Worm (Caenorhabditis elegans): ENCODE data around the gene Y51A2A.5.
"Not testable (repeated sequence)": the region's sequence is repeated elsewhere in the genome, so short reads cannot be mapped to it uniquely, and the experiment has no call there.

Y51A2A.5 gene

DNA sequence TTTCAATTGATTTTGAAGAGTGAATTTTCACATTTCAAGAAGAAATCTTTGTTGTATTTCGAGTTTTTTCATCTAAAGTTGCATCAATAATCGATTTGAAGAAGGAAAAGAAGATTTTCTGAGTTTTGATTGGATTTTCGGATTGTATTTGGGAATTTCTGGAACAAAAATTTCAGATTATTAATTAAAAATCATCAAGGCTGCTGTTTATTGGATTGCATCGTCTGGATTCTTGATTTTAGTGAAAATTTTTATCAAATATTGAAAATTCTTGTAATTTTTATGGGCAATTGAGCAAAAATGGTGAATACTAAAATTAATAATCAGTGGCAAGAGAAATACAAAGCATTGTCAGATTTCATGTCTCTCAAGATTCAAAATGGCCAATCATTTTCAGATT is at the start of gene Y51A2A.5:
Gene Y51A2A.5 (plus strand): TSS at position 301 of the 400 bp plus-strand sequence.
- TF ChIP-seq W03F9.2 (tag; optimal IDR thresholded peaks at IDR 0.05), result no peak
- TF ChIP-seq him-1 (tag; optimal IDR thresholded peaks at IDR 0.05), result no peak
- no peak for TF ChIP-seq dao-5 (tag; optimal IDR thresholded peaks at IDR 0.05)

DNA sequence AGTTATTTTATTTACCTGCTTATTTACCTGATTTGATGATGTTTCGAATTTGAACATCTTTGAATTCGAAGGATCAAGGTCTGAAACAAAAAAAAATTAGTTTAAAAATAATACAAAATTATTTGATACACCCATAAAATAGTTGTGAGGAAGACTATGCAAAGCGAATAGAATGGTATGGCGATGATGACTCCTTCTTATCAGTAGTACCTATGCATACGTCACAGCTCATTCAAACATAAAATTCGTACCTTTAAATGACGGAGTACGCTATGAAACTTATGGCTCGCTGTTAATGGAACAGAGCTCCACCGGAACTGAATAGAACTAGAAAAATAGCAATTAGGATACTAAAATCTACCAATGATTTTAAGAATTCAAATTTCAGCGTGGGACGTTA is 46.4 kb upstream of the Y51A2A.5 start, which contains the start of gene R10E8.1:
Gene R10E8.1 (minus strand): TSS at position 178 of the 400 bp plus-strand sequence.
- TF ChIP-seq W03F9.2 (tag; optimal IDR thresholded peaks at IDR 0.05), result no peak
- no peak for TF ChIP-seq dao-5 (tag; optimal IDR thresholded peaks at IDR 0.05)

DNA sequence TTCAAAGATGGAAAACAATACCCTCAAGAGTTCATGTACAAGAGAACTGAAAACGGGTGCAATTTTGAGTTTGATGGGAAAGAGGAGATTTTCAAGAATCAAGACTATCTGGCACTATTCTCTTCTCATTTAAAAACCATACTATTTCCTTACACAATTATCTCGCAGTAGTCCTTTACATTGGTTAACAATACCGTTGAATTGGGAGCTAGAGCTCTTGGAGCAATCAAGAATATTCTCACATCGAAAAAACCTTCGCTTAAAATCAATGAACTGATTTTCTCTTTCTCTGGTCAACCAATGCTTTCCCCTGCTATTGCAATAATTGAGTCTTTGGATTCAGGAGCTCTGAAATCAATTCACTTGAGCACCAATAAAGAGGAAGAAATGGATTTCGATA is 45.1 kb upstream of the Y51A2A.5 start, which contains the start of gene R10E8.2:
Gene R10E8.2 (plus strand): TSS at position 301 of the 400 bp plus-strand sequence.
- TF ChIP-seq dao-5 (tag; optimal IDR thresholded peaks at IDR 0.05) (no peak), W03F9.2 (tag; optimal IDR thresholded peaks at IDR 0.05) (no peak), him-1 (tag; optimal IDR thresholded peaks at IDR 0.05) (no peak)

DNA sequence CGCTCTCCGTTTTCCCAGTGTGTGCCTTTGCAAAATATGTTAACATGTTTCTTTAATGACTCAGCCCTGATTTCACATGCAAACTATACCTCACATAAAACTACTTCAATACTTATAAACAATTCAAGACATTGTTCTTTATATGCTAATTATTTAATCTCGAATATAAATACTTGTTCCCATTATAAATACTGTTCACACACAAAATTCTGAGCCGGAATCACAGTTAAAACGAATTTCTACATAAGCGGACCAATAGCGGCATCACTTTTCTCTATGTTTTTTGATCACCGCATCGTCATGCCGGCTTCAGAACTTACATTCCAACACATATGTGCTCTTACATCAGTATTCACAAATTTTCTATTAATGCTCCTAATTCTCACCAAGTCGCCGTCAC is 44.1 kb upstream of the Y51A2A.5 start, which contains the start of gene R10E8.5:
Gene R10E8.5 (plus strand): TSS at position 301 of the 400 bp plus-strand sequence.
- TF ChIP-seq dao-5 (tag; optimal IDR thresholded peaks at IDR 0.05), result no peak
- TF ChIP-seq W03F9.2 (tag; optimal IDR thresholded peaks at IDR 0.05), result no peak
- TF ChIP-seq him-1 (tag; optimal IDR thresholded peaks at IDR 0.05), result no peak

DNA sequence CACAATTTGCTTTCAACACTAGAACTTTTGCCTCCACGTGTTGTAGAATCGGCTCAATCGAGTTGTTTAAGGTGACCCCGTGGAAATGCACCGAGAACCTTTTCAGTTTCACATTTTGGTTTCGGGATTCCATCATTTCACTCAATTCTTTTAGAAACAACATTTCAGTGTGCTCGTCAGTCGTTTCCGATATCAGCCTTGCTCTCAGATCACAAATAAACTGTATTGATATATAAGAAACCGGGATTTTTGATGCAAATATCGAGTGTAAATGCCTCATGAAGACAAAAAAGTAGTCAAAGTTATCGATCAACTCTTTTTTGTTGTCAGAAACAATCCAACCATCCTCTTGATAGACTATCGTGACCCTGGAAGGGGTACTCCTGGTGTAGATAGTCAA is 33.1 kb upstream of the Y51A2A.5 start:
- TF ChIP-seq dao-5 (tag; optimal IDR thresholded peaks at IDR 0.05) (no peak), him-1 (tag; optimal IDR thresholded peaks at IDR 0.05) (no peak), W03F9.2 (tag; optimal IDR thresholded peaks at IDR 0.05) (no peak)

DNA sequence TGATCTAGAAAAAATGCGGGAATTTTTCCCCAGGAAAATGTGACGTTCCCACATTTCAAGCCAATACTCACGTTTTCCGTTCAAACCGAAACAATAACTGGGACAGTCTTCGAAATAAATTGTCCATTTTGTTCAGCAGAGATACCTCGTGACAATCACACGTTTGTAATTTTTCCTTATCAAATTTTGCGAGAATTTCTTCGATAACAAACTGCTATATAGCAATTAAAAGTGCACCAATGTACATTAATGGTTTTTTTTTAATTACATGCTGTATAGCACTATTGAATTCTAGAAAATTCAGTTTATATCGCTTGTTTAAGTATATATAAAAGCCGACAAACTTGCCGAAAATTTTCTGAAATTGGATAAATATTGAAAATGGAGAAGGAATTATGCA is 32.4 kb upstream of the Y51A2A.5 start, which contains the start of gene R10E8.6:
Gene R10E8.6 (minus strand): TSS at position 154 of the 400 bp plus-strand sequence.
- TF ChIP-seq dao-5 (tag; optimal IDR thresholded peaks at IDR 0.05), result no peak

DNA sequence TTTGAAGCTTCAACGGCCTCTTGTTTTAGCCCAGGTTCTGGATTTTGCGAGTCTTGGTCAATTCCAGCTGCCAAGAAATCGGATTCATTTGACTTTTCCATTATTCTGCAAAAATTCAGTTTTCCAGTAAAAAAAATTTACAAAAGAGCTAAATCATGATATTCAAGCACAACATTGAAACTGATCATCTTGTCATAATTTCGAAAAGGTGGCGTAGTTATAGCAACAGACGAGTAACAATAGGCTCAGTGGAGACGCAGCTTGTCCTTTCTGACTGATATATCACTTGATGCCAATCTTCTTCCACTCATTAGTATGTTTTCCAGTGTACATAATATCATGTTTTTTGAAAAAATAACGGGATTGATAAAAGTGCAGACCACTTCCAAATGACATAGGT is 29.9 kb upstream of the Y51A2A.5 start, which contains the start of gene fbxa-213:
Gene fbxa-213 (minus strand): TSS at position 101 of the 400 bp plus-strand sequence.
- no peak for TF ChIP-seq him-1 (tag; optimal IDR thresholded peaks at IDR 0.05)
- no peak for TF ChIP-seq dao-5 (tag; optimal IDR thresholded peaks at IDR 0.05)
- TF ChIP-seq W03F9.2 (tag; optimal IDR thresholded peaks at IDR 0.05), result no peak

DNA sequence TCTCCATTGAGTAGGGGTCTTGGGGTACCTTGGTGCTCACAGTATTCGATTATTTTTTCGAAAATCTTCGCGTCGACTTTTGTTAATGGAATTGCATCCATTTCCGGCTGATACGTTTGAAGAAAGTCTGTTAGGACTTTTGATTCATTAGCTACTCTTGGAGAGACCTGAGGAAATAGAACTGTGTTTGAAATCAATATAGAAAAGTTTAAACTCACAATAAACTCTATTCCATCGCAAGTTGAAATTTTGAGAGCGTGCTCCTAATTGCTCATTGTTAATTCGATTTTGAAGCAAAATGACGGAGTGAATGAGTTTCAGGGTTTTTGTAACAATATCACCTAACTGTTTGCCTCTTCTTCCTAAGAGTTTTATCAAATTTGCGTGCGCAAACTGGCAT is 28.7 kb upstream of the Y51A2A.5 start, which contains the start of gene skr-6:
Gene skr-6 (minus strand): TSS at position 101 of the 400 bp plus-strand sequence.
- TF ChIP-seq dao-5 (tag; optimal IDR thresholded peaks at IDR 0.05) (no peak), W03F9.2 (tag; optimal IDR thresholded peaks at IDR 0.05) (no peak), him-1 (tag; optimal IDR thresholded peaks at IDR 0.05) (no peak)

DNA sequence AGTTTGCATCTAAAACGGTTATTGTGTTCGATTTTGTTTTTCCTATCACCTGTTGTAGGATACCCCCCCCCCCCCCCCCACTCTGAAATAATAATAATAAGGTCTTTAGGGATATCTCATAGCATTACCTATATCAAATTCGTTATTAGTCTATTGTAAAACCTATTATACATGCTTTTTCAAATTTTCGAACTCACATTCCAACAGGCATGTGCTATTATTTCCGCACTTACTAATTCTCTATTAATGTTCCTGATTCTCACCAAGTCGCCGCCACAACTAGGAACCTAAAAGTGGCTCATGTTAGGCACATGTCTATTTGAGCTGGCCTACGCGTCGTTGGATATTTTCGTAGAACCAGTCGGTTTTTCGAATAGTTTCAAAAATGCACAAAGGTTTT is 28.2 kb upstream of the Y51A2A.5 start, which contains the start of gene Y37H2C.4:
Gene Y37H2C.4 (plus strand): TSS at position 301 of the 400 bp plus-strand sequence.
- no peak for TF ChIP-seq W03F9.2 (tag; optimal IDR thresholded peaks at IDR 0.05)
- TF ChIP-seq him-1 (tag; optimal IDR thresholded peaks at IDR 0.05), result no peak
- no peak for TF ChIP-seq dao-5 (tag; optimal IDR thresholded peaks at IDR 0.05)

DNA sequence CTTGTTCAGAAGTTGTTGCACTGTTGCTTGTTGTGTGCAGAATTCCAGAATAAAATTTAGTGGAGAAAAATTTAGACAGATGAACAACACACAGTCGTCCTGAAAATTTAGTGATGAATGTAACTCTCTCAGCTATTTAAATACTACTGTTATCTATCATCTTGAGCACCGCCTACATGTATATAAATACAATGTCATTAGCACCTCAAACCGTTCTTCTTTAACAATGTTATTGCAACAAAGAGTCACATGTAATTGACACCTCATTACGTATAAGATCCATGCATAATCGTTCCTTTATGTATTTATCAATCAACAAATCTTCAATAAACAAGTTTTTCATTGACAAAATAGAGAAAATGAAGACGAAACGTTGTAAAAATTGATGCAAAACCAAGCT is 17.8 kb upstream of the Y51A2A.5 start, which contains the start of gene Y51A2A.16:
Gene Y51A2A.16 (minus strand): TSS at position 101 of the 400 bp plus-strand sequence.
- TF ChIP-seq dao-5 (tag; optimal IDR thresholded peaks at IDR 0.05), result no peak
- no peak for TF ChIP-seq him-1 (tag; optimal IDR thresholded peaks at IDR 0.05)
- no peak for TF ChIP-seq W03F9.2 (tag; optimal IDR thresholded peaks at IDR 0.05)

DNA sequence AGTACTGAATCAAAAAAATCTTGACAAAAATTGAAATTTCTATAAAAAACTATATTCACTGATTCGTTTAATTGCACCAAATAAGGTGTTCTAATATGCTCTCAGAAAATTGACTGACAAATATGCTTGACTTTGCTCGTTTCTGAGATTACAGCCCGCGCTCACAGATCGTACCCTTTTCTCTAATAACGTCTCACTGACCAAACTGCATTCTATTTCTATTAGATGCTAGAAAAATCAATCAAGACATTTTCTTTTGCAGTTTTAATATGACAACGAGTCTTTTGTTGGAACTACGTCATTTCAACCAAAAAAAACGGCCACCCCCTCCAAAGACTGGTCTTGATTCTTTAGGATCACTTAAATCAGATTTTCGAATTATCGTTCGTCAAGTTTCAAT is 16.0 kb upstream of the Y51A2A.5 start, which contains the start of gene clec-247:
Gene clec-247 (plus strand): TSS at position 301 of the 400 bp plus-strand sequence.
- TF ChIP-seq him-1 (tag; optimal IDR thresholded peaks at IDR 0.05) (no peak), dao-5 (tag; optimal IDR thresholded peaks at IDR 0.05) (no peak), W03F9.2 (tag; optimal IDR thresholded peaks at IDR 0.05) (no peak)

DNA sequence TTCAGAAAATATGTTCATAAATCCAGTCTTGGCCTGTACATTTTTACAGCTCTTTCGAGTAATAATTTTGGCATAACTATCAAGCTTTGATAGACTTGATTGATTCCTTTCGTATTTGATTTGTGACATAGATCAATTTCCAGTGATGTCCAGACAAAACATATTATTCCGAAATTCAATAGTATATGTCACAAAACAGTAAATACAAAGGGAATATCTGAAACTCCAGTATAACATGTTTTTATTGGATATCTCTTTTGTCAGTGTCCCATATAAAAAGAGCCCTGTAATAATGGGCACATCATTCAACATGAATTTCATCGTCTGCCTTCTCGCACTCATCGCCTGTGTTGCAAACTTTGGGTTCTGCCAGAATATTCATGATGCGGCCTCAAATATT is 8.0 kb upstream of the Y51A2A.5 start, which contains the start of gene Y51A2A.4:
Gene Y51A2A.4 (plus strand): TSS at position 301 of the 400 bp plus-strand sequence.
- TF ChIP-seq him-1 (tag; optimal IDR thresholded peaks at IDR 0.05), result no peak

DNA sequence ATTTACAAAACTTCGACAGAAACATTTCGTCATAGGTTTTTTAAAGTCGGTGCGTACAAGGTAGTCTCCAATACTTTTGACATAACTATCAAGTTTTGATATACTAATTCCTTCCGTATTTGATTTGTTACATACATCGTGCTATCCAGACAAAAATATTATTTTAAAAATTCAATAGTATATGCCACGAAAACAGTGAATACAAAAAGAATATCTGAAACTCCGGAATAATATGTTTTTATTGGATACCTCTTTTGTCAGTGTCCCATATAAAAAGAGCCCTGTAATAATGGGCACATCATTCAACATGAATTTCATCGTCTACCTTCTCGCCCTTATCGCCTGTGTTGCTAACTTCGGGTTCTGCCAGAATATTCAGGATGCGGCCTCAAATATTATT is 6.3 kb upstream of the Y51A2A.5 start, which contains the start of gene Y51A2A.12:
Gene Y51A2A.12 (plus strand): TSS at position 301 of the 400 bp plus-strand sequence.
- TF ChIP-seq dao-5 (tag; optimal IDR thresholded peaks at IDR 0.05) (no peak), him-1 (tag; optimal IDR thresholded peaks at IDR 0.05) (no peak), W03F9.2 (tag; optimal IDR thresholded peaks at IDR 0.05) (no peak)

DNA sequence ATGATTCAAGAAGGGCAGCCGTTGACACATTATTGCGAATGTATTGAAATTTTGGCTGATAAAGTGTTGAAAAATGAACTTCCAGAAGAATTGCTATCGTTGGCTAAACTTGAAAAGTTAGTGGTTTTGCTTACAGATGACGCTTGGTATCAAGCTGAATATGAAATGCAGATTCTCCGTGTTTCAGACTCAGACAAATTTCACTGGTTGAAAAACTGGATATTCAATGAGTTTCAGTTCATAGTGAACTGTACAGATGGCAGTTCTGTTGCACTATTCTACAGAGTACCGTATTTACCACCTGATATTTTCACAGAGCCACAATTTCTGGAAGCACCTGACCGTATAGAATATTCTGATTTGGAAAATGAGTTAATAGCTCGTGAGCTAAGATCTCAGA is 707 bp downstream of the Y51A2A.5 start:
- no peak for TF ChIP-seq him-1 (tag; optimal IDR thresholded peaks at IDR 0.05)
- no peak for TF ChIP-seq dao-5 (tag; optimal IDR thresholded peaks at IDR 0.05)
- no peak for TF ChIP-seq W03F9.2 (tag; optimal IDR thresholded peaks at IDR 0.05)

DNA sequence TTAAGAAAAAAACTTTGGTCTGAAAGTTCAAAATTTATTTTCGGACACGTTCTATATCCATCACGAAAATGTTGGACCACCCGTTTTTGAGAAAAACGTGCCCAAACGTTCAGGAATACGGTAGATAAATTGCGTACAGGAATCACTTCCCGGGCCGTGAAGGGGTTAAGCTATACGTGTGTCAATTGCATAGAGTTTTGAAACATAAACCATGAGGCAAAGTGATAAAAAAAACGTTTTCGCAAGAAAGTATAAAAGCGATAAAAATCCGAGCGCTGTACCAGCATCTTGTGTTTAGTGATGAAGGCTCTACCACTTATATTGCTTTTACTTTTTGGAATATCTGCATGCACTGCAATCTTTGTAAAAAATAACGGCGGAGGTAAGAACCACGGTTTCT is 3.8 kb downstream of the Y51A2A.5 start, which contains the start of gene Y51A2A.6:
Gene Y51A2A.6 (plus strand): TSS at position 301 of the 400 bp plus-strand sequence.
- TF ChIP-seq W03F9.2, dao-5, him-1 (tag; optimal IDR thresholded peaks at IDR 0.05): not testable (repeated sequence)

Measured in whole organism, L4/young adult.